Worm (Caenorhabditis elegans) whole organism, L3 larva: ENCODE data around the gene F09E5.16.

ENCODE experiments used
- R02D3.7 ChIP-seq: fragments of 150-350 bp; optimal IDR thresholded peaks from 2 replicates; lab custom pipeline; 2014; ENCODE audit warnings: missing biosample characterization, missing genetic modification characterization
- ZK546.5 ChIP-seq: sonication (generic microtip); optimal IDR thresholded peaks from 2 replicates; lab custom pipeline; 2017; ENCODE audit warnings: missing biosample characterization, missing genetic modification characterization
- ama-1 ChIP-seq: fragments of 150-350 bp; optimal IDR thresholded peaks from 2 replicates; lab custom pipeline; 2018
- ceh-16 ChIP-seq: sonication (generic microtip); optimal IDR thresholded peaks from 2 replicates; lab custom pipeline; 2017; ENCODE audit warnings: missing biosample characterization, missing genetic modification characterization
- ceh-28 ChIP-seq: fragments of 150-350 bp; optimal IDR thresholded peaks from 2 replicates; lab custom pipeline; 2014; ENCODE audit warnings: missing biosample characterization, missing genetic modification reagents, missing genetic modification characterization
- ceh-82 ChIP-seq: fragments of 150-350 bp; optimal IDR thresholded peaks from 2 replicates; lab custom pipeline; 2014; ENCODE audit warnings: missing biosample characterization, missing genetic modification characterization
- daf-12 ChIP-seq: fragments of 150-350 bp; optimal IDR thresholded peaks from 2 replicates; lab custom pipeline; 2014; ENCODE audit warnings: missing biosample characterization, missing genetic modification reagents, missing genetic modification characterization
- egl-27 ChIP-seq: sonication (generic microtip); optimal IDR thresholded peaks from 4 replicates; lab custom pipeline; 2017; ENCODE audit warnings: missing biosample characterization, missing genetic modification reagents, missing genetic modification characterization
- egl-5 ChIP-seq: fragments of 150-350 bp; optimal IDR thresholded peaks from 2 replicates; lab custom pipeline; 2017; ENCODE audit warnings: missing biosample characterization, missing genetic modification reagents, missing genetic modification characterization, inconsistent platforms
- elt-1 ChIP-seq: fragments of 150-350 bp; optimal IDR thresholded peaks from 2 replicates; lab custom pipeline; 2014; ENCODE audit warnings: missing biosample characterization, missing genetic modification characterization
- elt-2 ChIP-seq: sonication (generic microtip); optimal IDR thresholded peaks from 2 replicates; lab custom pipeline; 2016; ENCODE audit warnings: missing genetic modification reagents, mild to moderate bottlenecking, missing genetic modification characterization, missing compliant biosample characterization
- elt-3 ChIP-seq, 3 experiments: fragments of 150-350 bp in 1 of 3; sonication (generic microtip) in 2 of 3; optimal IDR thresholded peaks; 2 replicates in 2 of 3; 4 replicates in 1 of 3; lab custom pipeline; 2014 to 2017; ENCODE audit warnings: missing biosample characterization in 3 of 3, missing genetic modification characterization in 3 of 3
- eor-1 ChIP-seq, 2 experiments: fragments of 150-350 bp; optimal IDR thresholded peaks; 2 replicates each; lab custom pipeline; 2014 to 2018; ENCODE audit warnings: missing biosample characterization in 2 of 2, missing genetic modification characterization in 2 of 2
- fkh-10 ChIP-seq: sonication (generic microtip); optimal IDR thresholded peaks from 2 replicates; lab custom pipeline; 2017; ENCODE audit warnings: missing biosample characterization, missing genetic modification reagents, missing genetic modification characterization
- fos-1 ChIP-seq: fragments of 150-350 bp; optimal IDR thresholded peaks from 2 replicates; lab custom pipeline; 2014; ENCODE audit warnings: missing biosample characterization, missing genetic modification characterization
- hmg-11 ChIP-seq: sonication (generic microtip); optimal IDR thresholded peaks from 2 replicates; lab custom pipeline; 2016; ENCODE audit warnings: missing genetic modification characterization, missing compliant biosample characterization
- jun-1 ChIP-seq: fragments of 150-350 bp; optimal IDR thresholded peaks from 2 replicates; lab custom pipeline; 2014; ENCODE audit warnings: missing biosample characterization, missing genetic modification reagents, missing genetic modification characterization
- lin-15B ChIP-seq: fragments of 150-350 bp; optimal IDR thresholded peaks from 2 replicates; lab custom pipeline; 2014; ENCODE audit warnings: missing biosample characterization, missing genetic modification characterization
- lin-39 ChIP-seq: fragments of 150-350 bp; optimal IDR thresholded peaks from 2 replicates; lab custom pipeline; 2018; ENCODE audit warnings: missing biosample characterization, missing genetic modification reagents, missing genetic modification characterization
- lsy-12 ChIP-seq: sonication (generic microtip); optimal IDR thresholded peaks from 2 replicates; lab custom pipeline; 2016; ENCODE audit warnings: mild to moderate bottlenecking, missing genetic modification characterization, missing compliant biosample characterization
- mdl-1 ChIP-seq: fragments of 150-350 bp; optimal IDR thresholded peaks from 2 replicates; lab custom pipeline; 2014; ENCODE audit warnings: missing biosample characterization, missing genetic modification characterization
- mml-1 ChIP-seq: fragments of 150-350 bp; sonication (generic microtip); optimal IDR thresholded peaks from 3 replicates; lab custom pipeline; 2014; ENCODE audit warnings: missing biosample characterization, missing genetic modification characterization
- nfya-1 ChIP-seq: sonication (generic microtip); optimal IDR thresholded peaks from 2 replicates; lab custom pipeline; 2017; ENCODE audit warnings: missing genetic modification characterization, mild to moderate bottlenecking, missing compliant biosample characterization, antibody characterized with exemption, moderate library complexity; ENCODE audit not compliant: insufficient read depth
- nhr-11 ChIP-seq: fragments of 150-350 bp; optimal IDR thresholded peaks from 2 replicates; lab custom pipeline; 2014; ENCODE audit warnings: missing biosample characterization, missing genetic modification characterization
- nhr-12 ChIP-seq: fragments of 150-350 bp; optimal IDR thresholded peaks from 2 replicates; lab custom pipeline; 2014; ENCODE audit warnings: missing biosample characterization, missing genetic modification characterization
- nhr-23 ChIP-seq: fragments of 150-350 bp; optimal IDR thresholded peaks from 2 replicates; lab custom pipeline; 2014; ENCODE audit warnings: missing biosample characterization, missing genetic modification reagents, missing genetic modification characterization
- nhr-237 ChIP-seq: fragments of 150-350 bp; optimal IDR thresholded peaks from 2 replicates; lab custom pipeline; 2014; ENCODE audit warnings: missing biosample characterization, missing genetic modification characterization
- nhr-25 ChIP-seq: sonication (generic microtip); optimal IDR thresholded peaks from 2 replicates; lab custom pipeline; 2017; ENCODE audit warnings: missing biosample characterization, missing genetic modification characterization
- nhr-28 ChIP-seq: fragments of 150-350 bp; optimal IDR thresholded peaks from 2 replicates; lab custom pipeline; 2014; ENCODE audit warnings: missing biosample characterization, missing genetic modification characterization
- nhr-43 ChIP-seq: sonication (generic microtip); optimal IDR thresholded peaks from 2 replicates; lab custom pipeline; 2016; ENCODE audit warnings: mild to moderate bottlenecking, missing genetic modification characterization, missing compliant biosample characterization; ENCODE audit not compliant: poor library complexity, severe bottlenecking
- nhr-67 ChIP-seq: fragments of 150-350 bp; optimal IDR thresholded peaks from 2 replicates; lab custom pipeline; 2014; ENCODE audit warnings: missing biosample characterization, missing genetic modification characterization
- pqm-1 ChIP-seq: fragments of 150-350 bp; optimal IDR thresholded peaks from 2 replicates; lab custom pipeline; 2017; ENCODE audit warnings: missing biosample characterization, missing genetic modification characterization, inconsistent platforms
- sea-2 ChIP-seq: fragments of 150-350 bp; sonication (generic microtip); optimal IDR thresholded peaks from 4 replicates; lab custom pipeline; 2014; ENCODE audit warnings: missing biosample characterization, missing genetic modification reagents, missing genetic modification characterization
- skn-1 ChIP-seq: fragments of 150-350 bp; optimal IDR thresholded peaks from 2 replicates; lab custom pipeline; 2014; ENCODE audit warnings: missing biosample characterization, missing genetic modification characterization
- snpc-4 ChIP-seq: fragments of 150-350 bp; optimal IDR thresholded peaks from 2 replicates; lab custom pipeline; 2014; ENCODE audit warnings: missing biosample characterization, missing genetic modification characterization
- tbx-2 ChIP-seq: sonication (generic microtip); optimal IDR thresholded peaks from 2 replicates; lab custom pipeline; 2016; ENCODE audit warnings: mild to moderate bottlenecking, missing genetic modification characterization, missing compliant biosample characterization
- unc-39 ChIP-seq: sonication (generic microtip); optimal IDR thresholded peaks from 4 replicates; lab custom pipeline; 2017; ENCODE audit warnings: missing biosample characterization, missing genetic modification characterization
- unc-62 ChIP-seq: fragments of 150-350 bp; sonication (generic microtip); optimal IDR thresholded peaks from 4 replicates; lab custom pipeline; 2014; ENCODE audit warnings: missing biosample characterization, missing genetic modification reagents, missing genetic modification characterization
- zag-1 ChIP-seq: fragments of 150-350 bp; optimal IDR thresholded peaks from 2 replicates; lab custom pipeline; 2014; ENCODE audit warnings: missing biosample characterization, missing genetic modification characterization
- ztf-4 ChIP-seq: fragments of 150-350 bp; optimal IDR thresholded peaks from 2 replicates; lab custom pipeline; 2014; ENCODE audit warnings: missing biosample characterization, missing genetic modification characterization

Gene F09E5.16

ce11 chrII:5389831-5390323 lies 24.3 kb upstream of the F09E5.16 start, which contains the start of gene ndx-6 (continued):
- peak; percentile 73 for TF ChIP-seq ama-1 (lab: Kevin White, UChicago)
- TF ChIP-seq pqm-1: peak; percentile 29
- peak; percentile 92 for TF ChIP-seq nhr-23 (tag; lab: Kevin White, UChicago)
- peak; percentile 75 for TF ChIP-seq snpc-4 (tag; lab: Kevin White, UChicago)
- no peak for TF ChIP-seq elt-3 (tag; optimal IDR thresholded peaks at IDR 0.05; lab: Kevin White, UChicago)
- TF ChIP-seq ceh-28 (tag; lab: Kevin White, UChicago): peak; percentile 55
- no peak for TF ChIP-seq zag-1 (tag; lab: Kevin White, UChicago)
- peak; percentile 26 for TF ChIP-seq lsy-12 (tag; lab: Kevin White, UChicago)
- no peak for TF ChIP-seq sea-2 (GFP tag; lab: Kevin White, UChicago)
- TF ChIP-seq nhr-28 (tag; lab: Kevin White, UChicago): no peak
- TF ChIP-seq ceh-82: peak; percentile 11
- peak; percentile 82 for TF ChIP-seq nfya-1 (tag; lab: Kevin White, UChicago)
- no peak for TF ChIP-seq eor-1 (tag; optimal IDR thresholded peaks at IDR 0.05; lab: Kevin White, UChicago)

- TF ChIP-seq mml-1 (tag; lab: Kevin White, UChicago) (no peak), elt-3 (tag; optimal IDR thresholded peaks at IDR 0.05; lab: Kevin White, UChicago) (no peak), egl-27 (tag; lab: Kevin White, UChicago) (no peak), nhr-11 (tag; lab: Kevin White, UChicago) (no peak), ceh-28 (tag; lab: Kevin White, UChicago) (no peak), R02D3.7 (no peak), nhr-237 (tag; lab: Kevin White, UChicago) (no peak), skn-1 (no peak), lin-15B (tag; lab: Kevin White, UChicago) (no peak), nhr-12 (tag; lab: Kevin White, UChicago) (no peak), nhr-43 (tag; lab: Kevin White, UChicago) (no peak), unc-39 (no peak), ztf-4 (no peak), nhr-25 (no peak), daf-12 (no peak), nhr-67 (tag; lab: Kevin White, UChicago) (no peak), elt-1 (tag; lab: Kevin White, UChicago) (no peak), egl-5 (tag; lab: Kevin White, UChicago) (no peak), ZK546.5 (no peak), tbx-2 (tag; lab: Kevin White, UChicago) (no peak)
Observed at ce11 chrII:5388786-5389421, 23.4 kb upstream of the F09E5.16 start, which contains the start of gene rsp-4. rsp-4 (minus strand) TSS chrII:5388836.

DNA sequence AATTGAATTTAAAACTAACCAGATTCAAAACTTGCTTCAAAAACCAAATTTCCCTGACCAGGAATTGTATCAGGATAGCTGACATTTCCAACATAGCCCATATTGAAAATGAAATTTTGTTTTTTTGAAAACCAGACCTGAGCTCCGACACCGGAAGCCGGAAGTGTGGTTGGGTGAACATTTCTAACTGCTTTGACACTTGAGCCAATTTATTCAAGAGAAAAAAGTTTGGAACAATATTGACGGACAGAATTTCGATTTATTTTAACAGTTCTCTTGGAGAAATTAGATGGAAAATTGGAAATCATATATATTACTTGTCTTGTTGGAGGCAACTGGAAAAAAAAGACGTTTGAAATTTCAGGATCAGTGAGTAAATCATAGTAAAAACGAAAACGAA lies 21.7 kb upstream of the F09E5.16 start, which contains the start of gene ccpp-6:
Gene ccpp-6, minus strand, starts transcription at position 101 of the 400 bp plus-strand sequence.
- TF ChIP-seq nfya-1 (tag; lab: Kevin White, UChicago) (no peak), elt-2 (tag; lab: Kevin White, UChicago) (peak; percentile 3)

- no peak for TF ChIP-seq nfya-1 (tag; lab: Kevin White, UChicago)
- no peak for TF ChIP-seq ceh-16
- no peak for TF ChIP-seq tbx-2 (tag; lab: Kevin White, UChicago)
- TF ChIP-seq nhr-43 (tag; lab: Kevin White, UChicago): peak; percentile 8
- peak; percentile 0 for TF ChIP-seq nhr-23 (tag; lab: Kevin White, UChicago)
- no peak for TF ChIP-seq skn-1
Observed at ce11 chrII:5384282-5384681, 18.7 kb upstream of the F09E5.16 start.

DNA sequence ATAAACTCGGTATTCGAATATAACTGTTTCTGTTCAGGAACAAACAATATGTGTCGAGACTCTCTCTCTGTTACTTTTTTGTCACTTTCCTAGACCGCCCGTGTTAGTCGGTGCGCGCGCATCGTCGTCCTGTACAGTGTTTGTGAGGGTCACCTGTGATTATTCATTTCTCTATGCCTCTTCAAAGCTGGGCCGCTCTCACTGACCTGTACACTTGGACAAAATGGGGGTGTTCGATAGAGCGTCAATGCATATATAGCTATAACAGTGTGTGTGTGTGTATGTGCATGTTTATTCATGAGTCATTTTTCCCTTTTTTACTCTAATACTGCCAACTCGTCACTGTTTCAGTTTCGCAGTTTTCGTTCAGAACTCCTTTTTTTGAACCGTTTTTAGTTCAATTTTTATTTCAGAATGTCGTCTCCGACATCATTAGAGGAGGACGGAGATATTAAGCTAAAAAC lies 14.1 kb upstream of the F09E5.16 start, which contains the start of gene pkc-3:
Gene pkc-3, plus strand, starts transcription at position 414 of the 464 bp plus-strand sequence.
- TF ChIP-seq mml-1 (tag; lab: Kevin White, UChicago) (no peak), nhr-237 (tag; lab: Kevin White, UChicago) (no peak), lsy-12 (tag; lab: Kevin White, UChicago) (no peak), nhr-23 (tag; lab: Kevin White, UChicago) (peak; percentile 89), ceh-16 (no peak), elt-1 (tag; lab: Kevin White, UChicago) (no peak), nhr-11 (tag; lab: Kevin White, UChicago) (no peak), unc-62 (GFP tag; lab: Kevin White, UChicago) (no peak), tbx-2 (tag; lab: Kevin White, UChicago) (peak; percentile 45), jun-1 (tag; lab: Kevin White, UChicago) (peak; percentile 77), egl-27 (tag; lab: Kevin White, UChicago) (no peak), hmg-11 (peak; percentile 81), eor-1 (tag; optimal IDR thresholded peaks at IDR 0.05; lab: Kevin White, UChicago) (no peak), pqm-1 (peak; percentile 50), snpc-4 (tag; lab: Kevin White, UChicago) (peak; percentile 18), nhr-28 (tag; lab: Kevin White, UChicago) (no peak), nhr-43 (tag; lab: Kevin White, UChicago) (peak; percentile 51), fos-1 (peak; percentile 80), R02D3.7 (peak; percentile 7), mdl-1 (tag; lab: Kevin White, UChicago) (no peak), fkh-10 (GFP tag; lab: Kevin White, UChicago) (no peak), lin-15B (tag; lab: Kevin White, UChicago) (peak; percentile 75), nhr-12 (tag; lab: Kevin White, UChicago) (no peak), lin-39 (tag; lab: Kevin White, UChicago) (no peak), sea-2 (GFP tag; lab: Kevin White, UChicago) (no peak), ztf-4 (peak; percentile 26)
